Fruit fly (Drosophila melanogaster) whole organism, embryonic: ENCODE results near the gene Tasp1.

Source experiments
- CG10431 ChIP-seq: fragments of 200-800 bp; sonication (Bioruptor generic); optimal IDR thresholded peaks from 3 replicates; lab custom pipeline; 2018; ENCODE audit warnings: missing biosample characterization, mild to moderate bottlenecking, missing genetic modification characterization
- CG11696 ChIP-seq: fragments of 200-800 bp; sonication (Bioruptor generic); IDR thresholded peaks from 2 replicates; pipeline ENCODE4 v1.3.6; 2022; ENCODE audit warnings: missing biosample characterization, missing genetic modification characterization
- CG11723 ChIP-seq: fragments of 200-800 bp; sonication (Bioruptor generic); optimal IDR thresholded peaks from 2 replicates; lab custom pipeline; 2017; ENCODE audit warnings: missing biosample characterization, mild to moderate bottlenecking, missing genetic modification characterization
- CG12236 ChIP-seq: fragments of 200-800 bp; sonication (Bioruptor generic); optimal IDR thresholded peaks from 2 replicates; lab custom pipeline; 2016; ENCODE audit warnings: missing biosample characterization, missing genetic modification characterization
- CG12659 ChIP-seq: fragments of 200-800 bp; sonication (Bioruptor generic); optimal IDR thresholded peaks from 3 replicates; lab custom pipeline; 2017; ENCODE audit warnings: mild to moderate bottlenecking, missing biosample characterization, missing genetic modification reagents, missing genetic modification characterization
- CG13123 ChIP-seq: fragments of 200-800 bp; sonication (Bioruptor generic); optimal IDR thresholded peaks from 2 replicates; lab custom pipeline; 2016; ENCODE audit warnings: missing biosample characterization, missing genetic modification characterization
- CG14050 ChIP-seq: fragments of 200-800 bp; sonication (Bioruptor generic); IDR thresholded peaks from 3 replicates; pipeline ENCODE4 v1.3.6; 2022; ENCODE audit warnings: missing biosample characterization, missing genetic modification characterization
- CG15269 ChIP-seq: fragments of 200-800 bp; sonication (Bioruptor generic); optimal IDR thresholded peaks from 2 replicates; lab custom pipeline; 2018; ENCODE audit warnings: missing biosample characterization, mild to moderate bottlenecking, missing genetic modification characterization, moderate library complexity
- CG33213 ChIP-seq: fragments of 200-800 bp; sonication (Bioruptor generic); optimal IDR thresholded peaks from 3 replicates; lab custom pipeline; 2016; ENCODE audit warnings: missing biosample characterization, missing genetic modification characterization
- CG33557 ChIP-seq: fragments of 200-800 bp; sonication (Bioruptor generic); optimal IDR thresholded peaks from 2 replicates; lab custom pipeline; 2019; ENCODE audit warnings: missing biosample characterization, mild to moderate bottlenecking, missing genetic modification characterization, moderate library complexity
- CG34224 ChIP-seq: fragments of 200-800 bp; sonication (Bioruptor generic); IDR thresholded peaks from 3 replicates; pipeline ENCODE4 v1.3.6; 2022; ENCODE audit warnings: missing biosample characterization, missing genetic modification characterization; ENCODE audit not compliant: partially characterized antibody
- CG34422 ChIP-seq: fragments of 200-800 bp; sonication (Bioruptor generic); IDR thresholded peaks from 3 replicates; pipeline ENCODE4 v1.3.6; 2022; ENCODE audit warnings: missing biosample characterization, missing genetic modification characterization
- CG3847 ChIP-seq: fragments of 200-800 bp; sonication (Bioruptor generic); IDR thresholded peaks from 2 replicates; pipeline ENCODE4 v1.3.6; 2022; ENCODE audit warnings: missing biosample characterization, missing genetic modification characterization
- CG4360 ChIP-seq: fragments of 200-800 bp; sonication (Bioruptor generic); IDR thresholded peaks from 2 replicates; pipeline ENCODE4 v1.3.6; 2022; ENCODE audit warnings: missing biosample characterization, missing genetic modification characterization
- CG4707 ChIP-seq: fragments of 200-800 bp; sonication (Bioruptor generic); optimal IDR thresholded peaks from 2 replicates; lab custom pipeline; 2018; ENCODE audit warnings: missing biosample characterization, mild to moderate bottlenecking, missing genetic modification characterization, moderate library complexity
- CG4820 ChIP-seq: fragments of 200-800 bp; sonication (Bioruptor generic); optimal IDR thresholded peaks from 3 replicates; lab custom pipeline; 2016; ENCODE audit warnings: missing biosample characterization, missing genetic modification characterization
- CG7271 ChIP-seq: fragments of 200-800 bp; sonication (Bioruptor generic); optimal IDR thresholded peaks from 2 replicates; lab custom pipeline; 2018; ENCODE audit warnings: missing biosample characterization, mild to moderate bottlenecking, missing genetic modification characterization, moderate library complexity
- CG9215 ChIP-seq: fragments of 200-800 bp; sonication (Bioruptor generic); IDR thresholded peaks from 2 replicates; pipeline ENCODE4 v1.3.6; 2022; ENCODE audit warnings: missing biosample characterization, missing genetic modification characterization
- CG9609 ChIP-seq: fragments of 200-800 bp; sonication (Bioruptor generic); optimal IDR thresholded peaks from 3 replicates; lab custom pipeline; 2016; ENCODE audit warnings: missing biosample characterization, missing genetic modification characterization
- CG9727 ChIP-seq: fragments of 200-800 bp; sonication (Bioruptor generic); optimal IDR thresholded peaks from 3 replicates; lab custom pipeline; 2017; ENCODE audit warnings: missing biosample characterization, mild to moderate bottlenecking, missing genetic modification characterization
- CG9797 ChIP-seq: fragments of 200-800 bp; sonication (Bioruptor generic); optimal IDR thresholded peaks from 3 replicates; lab custom pipeline; 2018; ENCODE audit warnings: missing biosample characterization, mild to moderate bottlenecking, missing genetic modification characterization
- Camta ChIP-seq: fragments of 200-800 bp; sonication (Bioruptor generic); optimal IDR thresholded peaks from 2 replicates; lab custom pipeline; 2016; ENCODE audit warnings: missing biosample characterization, missing genetic modification characterization
- Dfd ChIP-seq, 2 experiments: fragments of >200 bp; optimal IDR thresholded peaks; 2 replicates each; lab custom pipeline; 2017; ENCODE audit warnings: missing biosample characterization in 2 of 2, missing genetic modification characterization in 2 of 2
- Dll ChIP-seq: fragments of 200-800 bp; sonication (Bioruptor generic); IDR thresholded peaks from 4 replicates; pipeline ENCODE4 v1.3.6; 2022; ENCODE audit warnings: missing biosample characterization, missing genetic modification characterization; ENCODE audit not compliant: partially characterized antibody
- E2f2 ChIP-seq: fragments of 200-800 bp; sonication (Bioruptor generic); IDR thresholded peaks from 2 replicates; pipeline ENCODE4 v1.3.6; 2022; ENCODE audit warnings: missing biosample characterization, missing genetic modification characterization
- Eip74EF ChIP-seq, 2 experiments: fragments of 200-800 bp in 1 of 2; fragments of >200 bp in 1 of 2; sonication (Bioruptor generic) in 1 of 2; optimal IDR thresholded peaks; 2 replicates each; lab custom pipeline; 2017 to 2019; ENCODE audit warnings: missing biosample characterization in 2 of 2, missing genetic modification characterization in 2 of 2, mild to moderate bottlenecking in 1 of 2, moderate library complexity in 1 of 2
- Gug ChIP-seq: fragments of 200-800 bp; sonication (Bioruptor generic); IDR thresholded peaks from 4 replicates; pipeline ENCODE4 v1.3.6; 2022; ENCODE audit warnings: missing biosample characterization, missing genetic modification characterization
- H15 ChIP-seq: fragments of 200-800 bp; sonication (Bioruptor generic); IDR thresholded peaks from 3 replicates; pipeline ENCODE4 v1.3.6; 2022; ENCODE audit warnings: missing biosample characterization, missing genetic modification characterization
- HLH4C ChIP-seq: fragments of 200-800 bp; sonication (Bioruptor generic); IDR thresholded peaks from 3 replicates; pipeline ENCODE4 v1.3.6; 2022; ENCODE audit warnings: missing biosample characterization, missing genetic modification characterization; ENCODE audit not compliant: partially characterized antibody
- Hsf ChIP-seq: fragments of 200-800 bp; sonication (Bioruptor generic); optimal IDR thresholded peaks from 3 replicates; lab custom pipeline; 2016; ENCODE audit warnings: missing biosample characterization, missing genetic modification characterization
- Neu2 ChIP-seq: fragments of 200-800 bp; sonication (Bioruptor generic); optimal IDR thresholded peaks from 3 replicates; lab custom pipeline; 2016; ENCODE audit warnings: missing biosample characterization, missing genetic modification characterization, borderline replicate concordance
- Nf-YA ChIP-seq: fragments of 200-800 bp; sonication (Bioruptor generic); IDR thresholded peaks from 2 replicates; pipeline ENCODE4 v1.3.6; 2022; ENCODE audit warnings: missing biosample characterization, missing genetic modification characterization
- Sox102F ChIP-seq: fragments of 200-800 bp; sonication (Bioruptor generic); optimal IDR thresholded peaks from 2 replicates; lab custom pipeline; 2018; ENCODE audit warnings: missing biosample characterization, mild to moderate bottlenecking, missing genetic modification characterization, moderate library complexity
- dan ChIP-seq: fragments of 200-800 bp; sonication (Bioruptor generic); IDR thresholded peaks from 2 replicates; pipeline ENCODE4 v1.3.6; 2022; ENCODE audit warnings: missing biosample characterization, missing genetic modification characterization
- disco-r ChIP-seq: fragments of 200-800 bp; sonication (Bioruptor generic); optimal IDR thresholded peaks from 2 replicates; lab custom pipeline; 2016; ENCODE audit warnings: missing biosample characterization, missing genetic modification characterization
- emc ChIP-seq: fragments of 200-800 bp; sonication (Bioruptor generic); optimal IDR thresholded peaks from 2 replicates; lab custom pipeline; 2016; ENCODE audit warnings: missing biosample characterization, missing genetic modification characterization
- fd64A ChIP-seq: fragments of 200-800 bp; sonication (Bioruptor generic); optimal IDR thresholded peaks from 3 replicates; lab custom pipeline; 2018; ENCODE audit warnings: missing biosample characterization, mild to moderate bottlenecking, missing genetic modification characterization
- ftz-f1 ChIP-seq: fragments of 200-800 bp; sonication (Bioruptor generic); optimal IDR thresholded peaks from 2 replicates; lab custom pipeline; 2016; ENCODE audit warnings: missing biosample characterization, missing genetic modification characterization
- gce ChIP-seq: fragments of 200-800 bp; sonication (Bioruptor generic); IDR thresholded peaks from 3 replicates; pipeline ENCODE4 v1.3.6; 2022; ENCODE audit warnings: missing biosample characterization, missing genetic modification characterization
- hbn ChIP-seq: fragments of 200-800 bp; sonication (Bioruptor generic); IDR thresholded peaks from 2 replicates; pipeline ENCODE4 v1.3.6; 2022; ENCODE audit warnings: missing biosample characterization, missing genetic modification characterization; ENCODE audit not compliant: partially characterized antibody
- ind ChIP-seq: fragments of 200-800 bp; sonication (Bioruptor generic); optimal IDR thresholded peaks from 3 replicates; lab custom pipeline; 2016; ENCODE audit warnings: missing biosample characterization, missing genetic modification characterization
- kni ChIP-seq: fragments of 200-800 bp; sonication (Bioruptor generic); optimal IDR thresholded peaks from 3 replicates; lab custom pipeline; 2017; ENCODE audit warnings: mild to moderate bottlenecking, missing biosample characterization, missing genetic modification reagents, missing genetic modification characterization
- nerfin-1 ChIP-seq: fragments of 200-800 bp; sonication (Bioruptor generic); optimal IDR thresholded peaks from 3 replicates; lab custom pipeline; 2019; ENCODE audit warnings: missing biosample characterization, mild to moderate bottlenecking, missing genetic modification characterization, moderate library complexity
- nom ChIP-seq: fragments of 200-800 bp; sonication (Bioruptor generic); optimal IDR thresholded peaks from 2 replicates; lab custom pipeline; 2017; ENCODE audit warnings: missing biosample characterization, missing genetic modification characterization, mild to moderate bottlenecking, moderate library complexity, missing genetic modification reagents
- pros ChIP-seq: fragments of 200-800 bp; sonication (Bioruptor generic); optimal IDR thresholded peaks from 3 replicates; lab custom pipeline; 2019; ENCODE audit warnings: missing biosample characterization, mild to moderate bottlenecking, missing genetic modification characterization, moderate library complexity
- psq ChIP-seq: fragments of 200-800 bp; sonication (Bioruptor generic); optimal IDR thresholded peaks from 2 replicates; lab custom pipeline; 2017; ENCODE audit warnings: missing biosample characterization, missing genetic modification characterization
- rib ChIP-seq: fragments of 200-800 bp; sonication (Bioruptor generic); IDR thresholded peaks from 2 replicates; pipeline ENCODE4 v1.3.6; 2022; ENCODE audit warnings: missing biosample characterization, missing genetic modification characterization
- sens ChIP-seq: fragments of 200-800 bp; sonication (Bioruptor generic); peaks from one replicate; lab custom pipeline; 2016; ENCODE audit warnings: missing biosample characterization, missing genetic modification characterization
- sens-2 ChIP-seq: fragments of 200-800 bp; sonication (Bioruptor generic); IDR thresholded peaks from 2 replicates; pipeline ENCODE4 v1.3.6; 2022; ENCODE audit warnings: missing biosample characterization, missing genetic modification characterization
- unpg ChIP-seq: fragments of 200-800 bp; sonication (Bioruptor generic); optimal IDR thresholded peaks from 3 replicates; lab custom pipeline; 2018; ENCODE audit warnings: missing biosample characterization, mild to moderate bottlenecking, missing genetic modification characterization, moderate library complexity
- zfh1 ChIP-seq: fragments of 200-800 bp; sonication (Bioruptor generic); IDR thresholded peaks from 3 replicates; pipeline ENCODE4 v1.3.6; 2022; ENCODE audit warnings: missing biosample characterization, missing genetic modification characterization

The Tasp1 gene

DNA sequence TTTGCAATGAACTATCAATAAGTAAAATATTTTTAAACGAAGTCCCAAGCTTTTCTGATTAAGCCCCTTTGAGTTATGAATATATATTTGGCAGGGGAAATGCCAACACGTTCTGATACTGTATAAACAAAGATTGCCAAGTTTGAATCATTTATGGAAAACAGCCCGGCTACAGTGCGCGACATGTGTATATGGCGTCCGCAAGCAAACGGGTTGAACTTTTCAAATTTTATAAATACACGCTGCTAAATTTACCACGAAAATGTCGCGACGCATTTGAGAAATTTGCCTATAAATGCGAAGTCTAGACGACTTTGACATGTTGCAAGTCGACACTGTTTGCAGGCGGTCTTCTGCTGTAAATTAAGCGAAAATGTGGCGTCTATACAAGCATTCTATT lies 39.2 kb downstream of the Tasp1 start (continued):
- peak; percentile 56 for TF ChIP-seq ind
- no peak for TF ChIP-seq Eip74EF (GFP tag; optimal IDR thresholded peaks at IDR 0.05; lab: Kevin White, UChicago)
- no peak for TF ChIP-seq CG4707 (GFP tag; lab: Kevin White, UChicago)
- TF ChIP-seq CG14050, result peak; percentile 25; the same call in 1 of the 3 replicates
- TF ChIP-seq CG11723, result peak; percentile 10
- TF ChIP-seq Neu2 (GFP tag; lab: Kevin White, UChicago), result no peak
- TF ChIP-seq gce (GFP tag; lab: Robert Waterston, UW), result no peak
- TF ChIP-seq CG9609 (GFP tag; lab: Kevin White, UChicago), result peak; percentile 30
- TF ChIP-seq CG12659 (GFP tag; lab: Kevin White, UChicago), result peak; percentile 43
- TF ChIP-seq CG12236 (GFP tag; lab: Kevin White, UChicago), result no peak
- no peak for TF ChIP-seq H15 (GFP tag; lab: Robert Waterston, UW)
- peak; percentile 69 for TF ChIP-seq CG15269 (tag; lab: Kevin White, UChicago)
- no peak for TF ChIP-seq hbn
- peak; percentile 51; the same call in 1 of the 3 replicates for TF ChIP-seq zfh1 (GFP tag; lab: Robert Waterston, UW)
- no peak for TF ChIP-seq pros (GFP tag; lab: Kevin White, UChicago)
- TF ChIP-seq psq (GFP tag; lab: Kevin White, UChicago), result no peak
- TF ChIP-seq E2f2, result peak; percentile 36; the same call in 1 of the 2 replicates
- no peak for TF ChIP-seq fd64A (GFP tag; lab: Kevin White, UChicago)
- no peak for TF ChIP-seq sens-2 (GFP tag; lab: Robert Waterston, UW)
- no peak for TF ChIP-seq rib
- TF ChIP-seq CG33213 (GFP tag; lab: Kevin White, UChicago), result no peak
- no peak for TF ChIP-seq disco-r
- TF ChIP-seq CG11696 (GFP tag; lab: Robert Waterston, UW), result peak; percentile 74
- TF ChIP-seq CG34224 (GFP tag; lab: Robert Waterston, UW), result no peak
- peak; percentile 24 for TF ChIP-seq CG9727 (GFP tag; lab: Kevin White, UChicago)
- no peak for TF ChIP-seq dan (GFP tag; lab: Robert Waterston, UW)
- peak; percentile 32; the same call in 1 of the 4 replicates for TF ChIP-seq Gug (GFP tag; lab: Robert Waterston, UW)
- TF ChIP-seq CG9797 (GFP tag; lab: Kevin White, UChicago), result no peak
- peak; percentile 31 for TF ChIP-seq Sox102F (GFP tag; lab: Kevin White, UChicago)
- no peak for TF ChIP-seq CG7271
- no peak for TF ChIP-seq CG4820 (GFP tag; lab: Kevin White, UChicago)
- TF ChIP-seq ftz-f1, result no peak
- TF ChIP-seq Nf-YA, result no peak
- TF ChIP-seq emc (GFP tag; lab: Kevin White, UChicago), result no peak
- TF ChIP-seq Dll (GFP tag; lab: Robert Waterston, UW), result no peak
- TF ChIP-seq CG10431, result no peak
- peak; percentile 32 for TF ChIP-seq Hsf
- peak; percentile 61 for TF ChIP-seq nom
- TF ChIP-seq nerfin-1 (tag; lab: Kevin White, UChicago), result no peak
- TF ChIP-seq CG33557 (GFP tag; lab: Kevin White, UChicago), result no peak
- no peak for TF ChIP-seq Dfd (GFP tag; optimal IDR thresholded peaks at IDR 0.05; lab: Kevin White, UChicago)
- TF ChIP-seq sens (GFP tag; lab: Kevin White, UChicago), result peak; percentile 85
- 0 out of 2 replicates have a peak, but pooled peaks have one; percentile 45 for TF ChIP-seq CG3847 (GFP tag; lab: Robert Waterston, UW)
- peak; percentile 54 for TF ChIP-seq unpg (GFP tag; lab: Kevin White, UChicago)
- no peak for TF ChIP-seq Camta
- no peak for TF ChIP-seq CG13123
- TF ChIP-seq CG9215 (GFP tag; lab: Robert Waterston, UW), result peak; percentile 39; the same call in 1 of the 2 replicates
- TF ChIP-seq kni (GFP tag; lab: Kevin White, UChicago), result no peak
- no peak for TF ChIP-seq CG4360 (GFP tag; lab: Robert Waterston, UW)
- no peak for TF ChIP-seq CG34422 (GFP tag; lab: Robert Waterston, UW)
- no peak for TF ChIP-seq HLH4C
